Worm (Caenorhabditis elegans): ENCODE data around the gene H38K22.9.

ce11 chrIII:4335614-4336013, 11.7 kb downstream of the H38K22.9 start:
- TF ChIP-seq nhr-237 (tag; optimal IDR thresholded peaks at IDR 0.05): no peak
- peak; percentile 29 for TF ChIP-seq nhr-25 (tag; optimal IDR thresholded peaks at IDR 0.05)
- TF ChIP-seq mml-1 (tag; optimal IDR thresholded peaks at IDR 0.05): no peak
- TF ChIP-seq zag-1 (tag; optimal IDR thresholded peaks at IDR 0.05): no peak
- TF ChIP-seq unc-39 (tag; optimal IDR thresholded peaks at IDR 0.05): no peak
- no peak for TF ChIP-seq nhr-77 (tag; optimal IDR thresholded peaks at IDR 0.05)
- no peak for TF ChIP-seq nhr-67 (tag; optimal IDR thresholded peaks at IDR 0.05)
- TF ChIP-seq nhr-76 (tag; optimal IDR thresholded peaks at IDR 0.05): no peak
